Fruit fly (Drosophila melanogaster) whole organism, pupa: Measurements from ENCODE around the gene Alg10.

ENCODE experiments used
- CG10348 ChIP-seq: fragments of 200-800 bp; sonication (Bioruptor generic); IDR thresholded peaks from 2 replicates; pipeline ENCODE4 v1.3.6; 2022; ENCODE audit warnings: missing biosample characterization, missing genetic modification characterization
- CG12605 ChIP-seq: fragments of 200-800 bp; sonication (Bioruptor generic); IDR thresholded peaks from 2 replicates; pipeline ENCODE4 v1.3.6; 2022; ENCODE audit warnings: missing biosample characterization, missing genetic modification characterization
- CG13204 ChIP-seq: fragments of 200-800 bp; sonication (Bioruptor generic); optimal IDR thresholded peaks from 2 replicates; lab custom pipeline; 2018; ENCODE audit warnings: missing biosample characterization, mild to moderate bottlenecking, missing genetic modification characterization, moderate library complexity
- CG14655 ChIP-seq: fragments of 200-800 bp; sonication (Bioruptor generic); optimal IDR thresholded peaks from 3 replicates; lab custom pipeline; 2017; ENCODE audit warnings: mild to moderate bottlenecking, missing biosample characterization, missing genetic modification reagents, missing genetic modification characterization
- CG15710 ChIP-seq: fragments of 200-800 bp; sonication (Bioruptor generic); optimal IDR thresholded peaks from 2 replicates; lab custom pipeline; 2018; ENCODE audit warnings: missing biosample characterization, mild to moderate bottlenecking, missing genetic modification characterization, moderate library complexity
- CG17806 ChIP-seq: fragments of 200-800 bp; sonication (Bioruptor generic); optimal IDR thresholded peaks from 2 replicates; lab custom pipeline; 2018; ENCODE audit warnings: missing biosample characterization, mild to moderate bottlenecking, missing genetic modification characterization, moderate library complexity
- CG32121 ChIP-seq: fragments of 200-800 bp; sonication (Bioruptor generic); IDR thresholded peaks from 2 replicates; pipeline ENCODE4 v1.3.6; 2022; ENCODE audit warnings: missing biosample characterization, missing genetic modification characterization
- CG34367 ChIP-seq: fragments of 200-800 bp; sonication (Bioruptor generic); optimal IDR thresholded peaks from 2 replicates; lab custom pipeline; 2018; ENCODE audit warnings: missing biosample characterization, mild to moderate bottlenecking, missing genetic modification characterization
- CG4496 ChIP-seq: fragments of 200-800 bp; sonication (Bioruptor generic); IDR thresholded peaks from 3 replicates; pipeline ENCODE4 v1.3.6; 2022; ENCODE audit warnings: missing biosample characterization, missing genetic modification characterization
- CG8159 ChIP-seq: fragments of 200-800 bp; sonication (Bioruptor generic); optimal IDR thresholded peaks from 3 replicates; lab custom pipeline; 2018; ENCODE audit warnings: missing biosample characterization, mild to moderate bottlenecking, missing genetic modification characterization, moderate library complexity
- CG8301 ChIP-seq: fragments of 200-800 bp; sonication (Bioruptor generic); optimal IDR thresholded peaks from 2 replicates; lab custom pipeline; 2018; ENCODE audit warnings: missing biosample characterization, mild to moderate bottlenecking, missing genetic modification characterization
- CG9948 ChIP-seq: fragments of 200-800 bp; sonication (Bioruptor generic); optimal IDR thresholded peaks from 2 replicates; lab custom pipeline; 2018; ENCODE audit warnings: missing biosample characterization, mild to moderate bottlenecking, missing genetic modification characterization, moderate library complexity
- D1 ChIP-seq: fragments of 200-800 bp; sonication (Bioruptor generic); optimal IDR thresholded peaks from 2 replicates; lab custom pipeline; 2018; ENCODE audit warnings: missing biosample characterization, mild to moderate bottlenecking, missing genetic modification characterization, moderate library complexity
- EcR ChIP-seq: fragments of 200-800 bp; sonication (Bioruptor generic); optimal IDR thresholded peaks from 3 replicates; lab custom pipeline; 2019; ENCODE audit warnings: missing biosample characterization, missing genetic modification characterization, mild to moderate bottlenecking, moderate library complexity, missing genetic modification reagents
- Ets98B ChIP-seq: fragments of 200-800 bp; sonication (Bioruptor generic); IDR thresholded peaks from 2 replicates; pipeline ENCODE4 v1.3.6; 2022; ENCODE audit warnings: missing biosample characterization, missing genetic modification characterization
- Pif1A ChIP-seq: fragments of 200-800 bp; sonication (Bioruptor generic); optimal IDR thresholded peaks from 3 replicates; lab custom pipeline; 2016; ENCODE audit warnings: missing biosample characterization, missing genetic modification characterization
- Pif1B ChIP-seq: fragments of 200-800 bp; sonication (Bioruptor generic); optimal IDR thresholded peaks from 3 replicates; lab custom pipeline; 2016; ENCODE audit warnings: missing biosample characterization, missing genetic modification characterization
- Snoo ChIP-seq: fragments of 200-800 bp; sonication (Bioruptor generic); optimal IDR thresholded peaks from 3 replicates; lab custom pipeline; 2017; ENCODE audit warnings: missing biosample characterization, mild to moderate bottlenecking, missing genetic modification characterization, inconsistent platforms
- fd96Ca ChIP-seq: fragments of 200-800 bp; sonication (Bioruptor generic); IDR thresholded peaks from 3 replicates; pipeline ENCODE4 v1.3.6; 2022; ENCODE audit warnings: missing biosample characterization, missing genetic modification characterization
- gl ChIP-seq: fragments of 200-800 bp; sonication (Bioruptor generic); optimal IDR thresholded peaks from 2 replicates; lab custom pipeline; 2018; ENCODE audit warnings: missing biosample characterization, mild to moderate bottlenecking, missing genetic modification characterization
- rn ChIP-seq: fragments of 200-800 bp; sonication (Bioruptor generic); IDR thresholded peaks from 2 replicates; pipeline ENCODE4 v1.3.6; 2022; ENCODE audit warnings: missing biosample characterization, missing genetic modification characterization

Alg10 gene

dm6 chr3L:11173049-11173564 is 8.3 kb downstream of the Alg10 start, which contains the start of gene CG14142:
Gene CG14142, plus strand, starts transcription at chr3L:11173514.
- TF ChIP-seq CG4496 (GFP tag; lab: Robert Waterston, UW), result 0 out of 3 replicates have a peak, but pooled peaks have one; percentile 17
- TF ChIP-seq Ets98B (GFP tag; lab: Robert Waterston, UW), result no peak

dm6 chr3L:11182994-11183393 is 18.2 kb downstream of the Alg10 start:
- TF ChIP-seq gl, result no peak
- TF ChIP-seq CG10348 (GFP tag; lab: Robert Waterston, UW), result no peak
- TF ChIP-seq CG8301 (tag; lab: Kevin White, UChicago), result no peak
- TF ChIP-seq fd96Ca (GFP tag; lab: Robert Waterston, UW), result no peak
- TF ChIP-seq CG32121 (GFP tag; lab: Robert Waterston, UW), result no peak
- no peak for TF ChIP-seq CG14655 (GFP tag; lab: Kevin White, UChicago)
- no peak for TF ChIP-seq CG9948 (tag; lab: Kevin White, UChicago)
- TF ChIP-seq Pif1A, result no peak
- TF ChIP-seq rn (GFP tag; lab: Robert Waterston, UW), result no peak
- no peak for TF ChIP-seq CG17806 (tag; lab: Kevin White, UChicago)
- TF ChIP-seq CG34367 (tag; lab: Kevin White, UChicago), result no peak
- no peak for TF ChIP-seq Pif1B (GFP tag; lab: Kevin White, UChicago)
- TF ChIP-seq CG15710 (tag; lab: Kevin White, UChicago), result no peak
- TF ChIP-seq CG4496 (GFP tag; lab: Robert Waterston, UW), result no peak
- TF ChIP-seq EcR (GFP tag; lab: Kevin White, UChicago), result no peak
- no peak for TF ChIP-seq CG8159 (tag; lab: Kevin White, UChicago)
- TF ChIP-seq CG12605 (GFP tag; lab: Robert Waterston, UW), result no peak
- no peak for TF ChIP-seq D1 (tag; lab: Kevin White, UChicago)
- no peak for TF ChIP-seq CG13204

dm6 chr3L:11183965-11184364 is 19.2 kb downstream of the Alg10 start:
- TF ChIP-seq CG8301 (tag; lab: Kevin White, UChicago), result no peak
- no peak for TF ChIP-seq CG34367 (tag; lab: Kevin White, UChicago)
- no peak for TF ChIP-seq CG14655 (GFP tag; lab: Kevin White, UChicago)
- TF ChIP-seq CG17806 (tag; lab: Kevin White, UChicago), result no peak
- no peak for TF ChIP-seq CG13204
- no peak for TF ChIP-seq gl
- no peak for TF ChIP-seq CG8159 (tag; lab: Kevin White, UChicago)
- no peak for TF ChIP-seq CG12605 (GFP tag; lab: Robert Waterston, UW)
- TF ChIP-seq Pif1A, result no peak
- no peak for TF ChIP-seq EcR (GFP tag; lab: Kevin White, UChicago)
- no peak for TF ChIP-seq CG10348 (GFP tag; lab: Robert Waterston, UW)

dm6 chr3L:11186768-11187167 is 22.0 kb downstream of the Alg10 start:
- TF ChIP-seq CG13204 (no peak), CG8301 (tag; lab: Kevin White, UChicago) (peak; percentile 19), CG14655 (GFP tag; lab: Kevin White, UChicago) (peak; percentile 47), CG8159 (tag; lab: Kevin White, UChicago) (peak; percentile 59), CG17806 (tag; lab: Kevin White, UChicago) (peak; percentile 34), CG15710 (tag; lab: Kevin White, UChicago) (peak; percentile 42)

- no peak for TF ChIP-seq CG10348 (GFP tag; lab: Robert Waterston, UW)
- TF ChIP-seq CG8301 (tag; lab: Kevin White, UChicago), result no peak
- TF ChIP-seq Snoo (tag; lab: Kevin White, UChicago), result no peak
- TF ChIP-seq CG8159 (tag; lab: Kevin White, UChicago), result no peak
- no peak for TF ChIP-seq CG12605 (GFP tag; lab: Robert Waterston, UW)
- no peak for TF ChIP-seq Pif1A
- TF ChIP-seq gl, result no peak
Measured at dm6 chr3L:11190022-11190421, 25.3 kb downstream of the Alg10 start.

dm6 chr3L:11195275-11195674 is 30.5 kb downstream of the Alg10 start:
- TF ChIP-seq Pif1B (GFP tag; lab: Kevin White, UChicago) (no peak), Ets98B (GFP tag; lab: Robert Waterston, UW) (no peak), gl (no peak), CG8301 (tag; lab: Kevin White, UChicago) (no peak)

dm6 chr3L:11196860-11197259 is 32.1 kb downstream of the Alg10 start:
- TF ChIP-seq CG8159 (tag; lab: Kevin White, UChicago), result no peak
- no peak for TF ChIP-seq gl
- no peak for TF ChIP-seq D1 (tag; lab: Kevin White, UChicago)
- TF ChIP-seq CG34367 (tag; lab: Kevin White, UChicago), result no peak
- TF ChIP-seq Snoo (tag; lab: Kevin White, UChicago), result no peak
- TF ChIP-seq CG15710 (tag; lab: Kevin White, UChicago), result no peak
- no peak for TF ChIP-seq Pif1A
- no peak for TF ChIP-seq CG9948 (tag; lab: Kevin White, UChicago)
- TF ChIP-seq CG4496 (GFP tag; lab: Robert Waterston, UW), result no peak
- TF ChIP-seq CG32121 (GFP tag; lab: Robert Waterston, UW), result no peak
- TF ChIP-seq fd96Ca (GFP tag; lab: Robert Waterston, UW), result no peak
- TF ChIP-seq Ets98B (GFP tag; lab: Robert Waterston, UW), result no peak
- TF ChIP-seq rn (GFP tag; lab: Robert Waterston, UW), result no peak
- no peak for TF ChIP-seq Pif1B (GFP tag; lab: Kevin White, UChicago)
- no peak for TF ChIP-seq CG12605 (GFP tag; lab: Robert Waterston, UW)
